Worm (Caenorhabditis elegans) whole organism, young adult: ENCODE data around the gene F58G6.3.

Experiments
- B0336.3 ChIP-seq: fragments of 200-800 bp; sonication (Bioruptor generic); IDR thresholded peaks from 2 replicates; pipeline ENCODE4 v1.3.6; 2022; ENCODE audit warnings: missing genetic modification characterization, missing compliant biosample characterization
- T07F8.4 ChIP-seq: sonication (generic microtip); optimal IDR thresholded peaks from 2 replicates; lab custom pipeline; 2016; ENCODE audit warnings: mild to moderate bottlenecking, missing genetic modification characterization, moderate library complexity, missing compliant biosample characterization
- Y53F4B.3 ChIP-seq: fragments of 200-800 bp; sonication (Bioruptor generic); IDR thresholded peaks from 2 replicates; pipeline ENCODE4 v1.3.6; 2022; ENCODE audit warnings: missing genetic modification reagents, missing genetic modification characterization, missing compliant biosample characterization
- hmg-20 ChIP-seq: fragments of 200-800 bp; sonication (Bioruptor generic); IDR thresholded peaks from 2 replicates; pipeline ENCODE4 v1.3.6; 2022; ENCODE audit warnings: missing genetic modification reagents, missing genetic modification characterization, missing compliant biosample characterization
- lsy-27 ChIP-seq: sonication (generic microtip); optimal IDR thresholded peaks from 2 replicates; lab custom pipeline; 2017; ENCODE audit warnings: missing genetic modification characterization, mild to moderate bottlenecking, missing compliant biosample characterization, antibody characterized with exemption, missing genotype, borderline replicate concordance; ENCODE audit not compliant: insufficient read depth
- snpc-1.1 ChIP-seq: sonication (generic microtip); optimal IDR thresholded peaks from 2 replicates; lab custom pipeline; 2017; ENCODE audit warnings: missing genetic modification characterization, mild to moderate bottlenecking, missing compliant biosample characterization, antibody characterized with exemption, moderate library complexity, missing genotype, missing genetic modification reagents; ENCODE audit not compliant: insufficient read depth
- snpc-1.3 ChIP-seq: sonication (generic microtip); optimal IDR thresholded peaks from 2 replicates; lab custom pipeline; 2017; ENCODE audit warnings: missing genetic modification characterization, mild to moderate bottlenecking, missing compliant biosample characterization, antibody characterized with exemption, moderate library complexity, missing genotype, missing genetic modification reagents; ENCODE audit not compliant: insufficient read depth

DNA sequence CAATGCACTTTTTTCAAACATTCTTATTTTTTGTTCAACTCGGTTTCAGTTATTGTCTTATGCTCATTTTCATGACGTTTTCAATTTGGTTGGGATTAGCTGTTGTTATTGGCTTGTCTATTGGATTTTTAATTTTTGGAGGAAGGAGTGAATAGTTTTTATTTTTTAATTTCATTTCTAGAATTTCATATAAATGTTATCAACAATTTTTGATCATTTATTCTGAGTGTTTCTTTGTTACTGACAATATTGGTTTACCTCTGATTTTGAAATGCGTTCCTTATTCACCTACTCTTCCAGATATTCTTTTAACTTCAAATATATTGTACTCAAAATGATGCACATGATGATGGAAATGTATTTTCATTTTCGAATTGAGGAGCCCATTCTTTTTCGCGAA is 682 bp downstream of the F58G6.3 start, which contains the start of gene F58G6.7:
- TF ChIP-seq B0336.3 (GFP tag; lab: Robert Waterston, UW) (no peak), T07F8.4 (no peak), lsy-27 (tag; lab: Kevin White, UChicago) (no peak), snpc-1.3 (tag; lab: Kevin White, UChicago) (no peak), snpc-1.1 (tag; lab: Kevin White, UChicago) (no peak), Y53F4B.3 (no peak), hmg-20 (GFP tag; lab: Robert Waterston, UW) (no peak)
